Worm (Caenorhabditis elegans): Measurements from ENCODE around the gene W04H10.1.

The W04H10.1 gene

ce11 chrII:608757-609156 is at the start of gene W04H10.1:
Gene W04H10.1, plus strand, starts transcription at chrII:609057.
- TF ChIP-seq npax-4 (tag; optimal IDR thresholded peaks at IDR 0.05): no peak
- no peak for TF ChIP-seq odd-2 (tag; optimal IDR thresholded peaks at IDR 0.05)
- no peak for TF ChIP-seq syd-9 (tag; optimal IDR thresholded peaks at IDR 0.05)
- no peak for TF ChIP-seq ref-2 (tag; optimal IDR thresholded peaks at IDR 0.05)
- no peak for TF ChIP-seq pax-1 (tag; optimal IDR thresholded peaks at IDR 0.05)
- no peak for TF ChIP-seq pros-1 (tag; optimal IDR thresholded peaks at IDR 0.05)
- no peak for TF ChIP-seq pha-4 (tag; optimal IDR thresholded peaks at IDR 0.05)
- TF ChIP-seq ztf-16 (tag; optimal IDR thresholded peaks at IDR 0.05): no peak
- TF ChIP-seq pag-3 (tag; optimal IDR thresholded peaks at IDR 0.05; ENCODE audit: borderline replicate concordance): no peak
- TF ChIP-seq madf-2 (tag; optimal IDR thresholded peaks at IDR 0.05): no peak
- TF ChIP-seq pat-9 (tag; optimal IDR thresholded peaks at IDR 0.05): no peak
- TF ChIP-seq hlh-13 (GFP tag; optimal IDR thresholded peaks at IDR 0.05): no peak
- TF ChIP-seq zip-5 (tag; optimal IDR thresholded peaks at IDR 0.05): no peak
- no peak for TF ChIP-seq che-1 (tag; optimal IDR thresholded peaks at IDR 0.05)
- no peak for TF ChIP-seq unc-55 (GFP tag; optimal IDR thresholded peaks at IDR 0.05)

DNA sequence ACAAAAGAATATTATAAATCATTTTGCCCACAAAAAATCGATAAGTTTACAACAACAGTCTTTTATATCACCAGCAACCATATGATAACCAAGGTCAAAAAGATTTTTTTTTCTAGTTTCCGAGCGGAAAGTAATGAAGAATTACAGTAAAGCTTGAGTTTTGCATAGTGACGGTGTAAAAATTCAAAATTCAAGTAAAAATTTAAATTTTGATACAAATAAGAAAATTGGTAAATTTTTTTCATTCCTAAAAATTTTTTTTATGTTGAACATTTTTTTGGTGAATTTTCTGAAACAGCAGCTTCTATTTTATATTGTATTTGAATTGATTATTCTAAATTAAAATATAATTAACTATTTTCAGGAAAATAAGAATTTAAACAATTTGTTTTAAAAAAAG is 40.1 kb upstream of the W04H10.1 start, which contains the start of gene W08F4.5:
TSS of gene W08F4.5 (minus strand) at position 101 of the 400 bp plus-strand sequence.
- no peak for TF ChIP-seq elt-4 (tag; optimal IDR thresholded peaks at IDR 0.05)
- no peak for TF ChIP-seq F13H6.1 (tag; optimal IDR thresholded peaks at IDR 0.05)

DNA sequence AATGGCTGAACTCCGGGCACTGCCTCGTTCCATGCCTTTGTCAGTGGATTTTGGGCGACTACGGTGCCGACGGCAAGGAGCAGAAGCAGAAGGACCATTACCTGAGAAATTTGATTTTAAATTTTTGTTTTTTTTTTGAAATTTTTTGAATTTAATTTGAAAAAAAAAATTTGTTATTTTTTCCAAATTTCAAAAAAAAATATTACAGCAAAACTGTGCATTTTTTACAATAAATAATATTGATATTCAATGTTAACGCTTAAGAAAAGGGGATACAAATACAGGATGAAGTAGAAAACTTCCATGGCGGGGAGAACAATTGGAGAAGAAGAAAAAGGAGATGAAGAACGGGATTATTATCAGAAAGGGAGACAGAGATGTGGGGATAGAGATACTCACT is 36.8 kb upstream of the W04H10.1 start, which contains the start of gene mlt-8:
TSS of gene mlt-8 (minus strand) at position 101 of the 400 bp plus-strand sequence.
- TF ChIP-seq F13H6.1 (tag; optimal IDR thresholded peaks at IDR 0.05) (no peak), fkh-6 (tag; optimal IDR thresholded peaks at IDR 0.05) (no peak), ceh-9 (tag; optimal IDR thresholded peaks at IDR 0.05) (no peak), elt-4 (tag; optimal IDR thresholded peaks at IDR 0.05) (no peak)

ce11 chrII:573580-573979 is 35.3 kb upstream of the W04H10.1 start:
- TF ChIP-seq dve-1 (tag; optimal IDR thresholded peaks at IDR 0.05): peak; percentile 91

ce11 chrII:574064-574463 is 34.8 kb upstream of the W04H10.1 start:
- TF ChIP-seq unc-86 (tag; optimal IDR thresholded peaks at IDR 0.05): no peak
- no peak for TF ChIP-seq ets-4 (tag; optimal IDR thresholded peaks at IDR 0.05)
- TF ChIP-seq rnt-1 (tag; optimal IDR thresholded peaks at IDR 0.05): no peak
- no peak for TF ChIP-seq ref-2 (tag; optimal IDR thresholded peaks at IDR 0.05)
- no peak for TF ChIP-seq ceh-31 (tag; optimal IDR thresholded peaks at IDR 0.05)
- no peak for TF ChIP-seq nfya-1 (tag; optimal IDR thresholded peaks at IDR 0.05)
- no peak for TF ChIP-seq unc-3 (GFP tag; conservative IDR thresholded peaks at IDR 0.05)
- TF ChIP-seq unc-3 (tag; optimal IDR thresholded peaks at IDR 0.05): no peak
- TF ChIP-seq fkh-6 (tag; optimal IDR thresholded peaks at IDR 0.05): no peak
- no peak for TF ChIP-seq pqm-1 (tag; optimal IDR thresholded peaks at IDR 0.05)
- TF ChIP-seq eyg-1 (tag; optimal IDR thresholded peaks at IDR 0.05): no peak

DNA sequence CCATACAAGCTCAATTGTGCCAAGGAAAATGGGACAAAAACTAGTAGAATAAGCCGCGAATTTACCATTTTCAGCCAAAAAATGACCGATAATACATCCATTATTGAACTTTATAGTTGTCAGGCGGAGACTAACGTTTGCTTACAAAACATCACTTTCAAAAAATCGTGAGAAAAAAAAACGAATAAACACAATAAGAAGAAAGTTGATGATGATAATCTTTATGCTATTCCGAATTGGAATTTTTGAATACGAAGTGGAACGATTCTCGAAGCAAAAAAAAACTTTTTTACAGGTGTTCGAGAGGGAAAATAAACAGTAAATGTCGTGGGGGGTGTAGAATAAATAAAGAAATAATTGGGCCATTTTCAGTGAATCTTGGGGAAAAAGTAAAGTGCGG is 31.2 kb upstream of the W04H10.1 start, which contains the start of gene W08F4.7:
TSS of gene W08F4.7 (minus strand) at position 101 of the 400 bp plus-strand sequence.
- TF ChIP-seq elt-4 (tag; optimal IDR thresholded peaks at IDR 0.05): no peak
- no peak for TF ChIP-seq nhr-11 (tag; optimal IDR thresholded peaks at IDR 0.05)
- no peak for TF ChIP-seq ttx-3 (tag; optimal IDR thresholded peaks at IDR 0.05)
- TF ChIP-seq ceh-34 (tag; optimal IDR thresholded peaks at IDR 0.05): no peak

ce11 chrII:578803-579202 is 30.1 kb upstream of the W04H10.1 start:
- TF ChIP-seq ceh-9 (tag; optimal IDR thresholded peaks at IDR 0.05): no peak
- no peak for TF ChIP-seq unc-3 (GFP tag; conservative IDR thresholded peaks at IDR 0.05)
- no peak for TF ChIP-seq unc-3 (tag; optimal IDR thresholded peaks at IDR 0.05)
- TF ChIP-seq sox-2 (GFP tag; IDR thresholded peaks at IDR 0.05): no peak
- no peak for TF ChIP-seq ceh-31 (tag; optimal IDR thresholded peaks at IDR 0.05)
- no peak for TF ChIP-seq ceh-45 (GFP tag; IDR thresholded peaks at IDR 0.05)
- TF ChIP-seq Y22D7AL.16 (tag; optimal IDR thresholded peaks at IDR 0.05): no peak
- TF ChIP-seq nhr-11 (tag; optimal IDR thresholded peaks at IDR 0.05): no peak
- TF ChIP-seq nfya-1 (tag; optimal IDR thresholded peaks at IDR 0.05): no peak
- no peak for TF ChIP-seq pax-1 (tag; optimal IDR thresholded peaks at IDR 0.05)
- no peak for TF ChIP-seq tbx-2 (tag; optimal IDR thresholded peaks at IDR 0.05)
- no peak for TF ChIP-seq ets-4 (tag; optimal IDR thresholded peaks at IDR 0.05)
- TF ChIP-seq lin-11 (tag; optimal IDR thresholded peaks at IDR 0.05): no peak
- no peak for TF ChIP-seq hlh-30 (tag; optimal IDR thresholded peaks at IDR 0.05; ENCODE audit: insufficient read depth)
- TF ChIP-seq rnt-1 (tag; optimal IDR thresholded peaks at IDR 0.05): no peak
- no peak for TF ChIP-seq ceh-14 (tag; optimal IDR thresholded peaks at IDR 0.05)
- no peak for TF ChIP-seq hlh-13 (GFP tag; optimal IDR thresholded peaks at IDR 0.05)
